Worm (Caenorhabditis elegans) whole organism, L4 larva: ENCODE measurements around the gene C25A11.2.

Experiments used
- F44E2.7 ChIP-seq: fragments of 200-800 bp; sonication (Bioruptor generic); IDR thresholded peaks from 2 replicates; pipeline ENCODE4 v2.1.2; 2022; ENCODE audit warnings: missing genetic modification characterization, missing compliant biosample characterization
- R02D3.7 ChIP-seq: fragments of 150-350 bp; sonication (generic microtip); optimal IDR thresholded peaks from 3 replicates; lab custom pipeline; 2014; ENCODE audit warnings: missing biosample characterization, missing genetic modification characterization
- T20F7.1 ChIP-seq: fragments of 200-800 bp; sonication (Bioruptor generic); optimal IDR thresholded peaks from 2 replicates; lab custom pipeline; 2018; ENCODE audit warnings: mild to moderate bottlenecking, missing genetic modification characterization, missing compliant biosample characterization
- T26A8.4 ChIP-seq: fragments of 200-800 bp; sonication (Bioruptor generic); IDR thresholded peaks from 2 replicates; pipeline ENCODE4 v1.3.6; 2022; ENCODE audit warnings: missing genetic modification characterization, missing compliant biosample characterization
- Y5F2A.4 ChIP-seq: fragments of 200-800 bp; sonication (Bioruptor generic); optimal IDR thresholded peaks from 2 replicates; lab custom pipeline; 2018; ENCODE audit warnings: mild to moderate bottlenecking, missing genetic modification characterization, missing compliant biosample characterization
- aha-1 ChIP-seq: fragments of 150-350 bp; peaks from one replicate; lab custom pipeline; 2014; ENCODE audit warnings: missing biosample characterization, missing genetic modification characterization
- ceh-20 ChIP-seq: fragments of 200-800 bp; sonication (Bioruptor generic); IDR thresholded peaks from 2 replicates; pipeline ENCODE4 v1.3.6; 2022; ENCODE audit warnings: missing genetic modification reagents, missing genetic modification characterization, missing compliant biosample characterization
- ceh-28 ChIP-seq: fragments of 150-350 bp; optimal IDR thresholded peaks from 2 replicates; lab custom pipeline; 2014; ENCODE audit warnings: missing biosample characterization, missing genetic modification reagents, missing genetic modification characterization
- ceh-32 ChIP-seq: sonication (generic microtip); optimal IDR thresholded peaks from 2 replicates; lab custom pipeline; 2016; ENCODE audit warnings: mild to moderate bottlenecking, missing genetic modification characterization, missing compliant biosample characterization; ENCODE audit not compliant: poor library complexity
- ceh-82 ChIP-seq: sonication (generic microtip); optimal IDR thresholded peaks from 2 replicates; lab custom pipeline; 2017; ENCODE audit warnings: missing biosample characterization, missing genetic modification characterization
- ces-1 ChIP-seq: fragments of 150-350 bp; sonication (generic microtip); optimal IDR thresholded peaks from 4 replicates; lab custom pipeline; 2014; ENCODE audit warnings: missing biosample characterization, missing genetic modification reagents, missing genetic modification characterization
- ctbp-1 ChIP-seq: fragments of 200-800 bp; sonication (Bioruptor generic); IDR thresholded peaks from 2 replicates; pipeline ENCODE4 v1.3.6; 2022; ENCODE audit warnings: missing genetic modification reagents, missing genetic modification characterization, missing compliant biosample characterization
- daf-16 ChIP-seq, 3 experiments: sonication (generic microtip); optimal IDR thresholded peaks; 2 replicates each; lab custom pipeline; 2016 to 2017; ENCODE audit warnings: missing genetic modification characterization in 3 of 3, missing genetic modification reagents in 3 of 3, mild to moderate bottlenecking in 2 of 3, missing compliant biosample characterization in 2 of 3, missing biosample characterization in 1 of 3, moderate library complexity in 1 of 3
- dpl-1 ChIP-seq: fragments of 150-350 bp; optimal IDR thresholded peaks from 2 replicates; lab custom pipeline; 2014; ENCODE audit warnings: missing biosample characterization, missing genetic modification reagents, missing genetic modification characterization
- duxl-1 ChIP-seq: sonication (generic microtip); optimal IDR thresholded peaks from 2 replicates; lab custom pipeline; 2016; ENCODE audit warnings: mild to moderate bottlenecking, missing genetic modification characterization, moderate library complexity, missing compliant biosample characterization; ENCODE audit not compliant: poor library complexity
- egl-27 ChIP-seq: sonication (generic microtip); optimal IDR thresholded peaks from 3 replicates; lab custom pipeline; 2017; ENCODE audit warnings: missing biosample characterization, missing genetic modification reagents, missing genetic modification characterization
- fkh-10 ChIP-seq: fragments of 150-350 bp; optimal IDR thresholded peaks from 2 replicates; lab custom pipeline; 2014; ENCODE audit warnings: missing biosample characterization, missing genetic modification reagents, missing genetic modification characterization
- gei-8 ChIP-seq: fragments of 200-800 bp; sonication (Bioruptor generic); optimal IDR thresholded peaks from 2 replicates; lab custom pipeline; 2018; ENCODE audit warnings: mild to moderate bottlenecking, missing genetic modification characterization, missing compliant biosample characterization
- hlh-30 ChIP-seq: sonication (generic microtip); optimal IDR thresholded peaks from 2 replicates; lab custom pipeline; 2017; ENCODE audit warnings: antibody characterized with exemption, mild to moderate bottlenecking, missing genetic modification characterization, missing compliant biosample characterization; ENCODE audit not compliant: insufficient read depth
- lin-1 ChIP-seq: fragments of 200-800 bp; sonication (Bioruptor generic); IDR thresholded peaks from 2 replicates; pipeline ENCODE4 v1.3.6; 2022; ENCODE audit warnings: missing genetic modification reagents, missing genetic modification characterization, missing compliant biosample characterization
- lin-13 ChIP-seq: fragments of 150-350 bp; optimal IDR thresholded peaks from 2 replicates; lab custom pipeline; 2014; ENCODE audit warnings: missing biosample characterization, missing genetic modification reagents, missing genetic modification characterization
- lin-38 ChIP-seq: fragments of 200-800 bp; sonication (Bioruptor generic); IDR thresholded peaks from 2 replicates; pipeline ENCODE4 v1.3.6; 2022; ENCODE audit warnings: missing genetic modification reagents, missing genetic modification characterization, missing compliant biosample characterization
- mdl-1 ChIP-seq, 2 experiments: fragments of 150-350 bp in 1 of 2; sonication (generic microtip) in 1 of 2; optimal IDR thresholded peaks; 2 replicates each; lab custom pipeline; 2014 to 2017; ENCODE audit warnings: missing biosample characterization in 2 of 2, missing genetic modification characterization in 2 of 2
- mdt-29 ChIP-seq: fragments of 200-800 bp; sonication (Bioruptor generic); IDR thresholded peaks from 2 replicates; pipeline ENCODE4 v1.3.6; 2022; ENCODE audit warnings: missing genetic modification reagents, missing genetic modification characterization, missing compliant biosample characterization
- nhr-102 ChIP-seq: sonication (generic microtip); optimal IDR thresholded peaks from 2 replicates; lab custom pipeline; 2016; ENCODE audit warnings: mild to moderate bottlenecking, missing genetic modification characterization, moderate library complexity, missing compliant biosample characterization
- nhr-11 ChIP-seq: fragments of 150-350 bp; optimal IDR thresholded peaks from 2 replicates; lab custom pipeline; 2014; ENCODE audit warnings: missing biosample characterization, missing genetic modification characterization
- nhr-111 ChIP-seq: fragments of 200-800 bp; sonication (Bioruptor generic); optimal IDR thresholded peaks from 2 replicates; lab custom pipeline; 2018; ENCODE audit warnings: mild to moderate bottlenecking, missing genetic modification characterization, missing compliant biosample characterization
- nhr-28 ChIP-seq: fragments of 150-350 bp; optimal IDR thresholded peaks from 2 replicates; lab custom pipeline; 2014; ENCODE audit warnings: missing biosample characterization, missing genetic modification characterization
- nhr-76 ChIP-seq: fragments of 150-350 bp; optimal IDR thresholded peaks from 2 replicates; lab custom pipeline; 2014; ENCODE audit warnings: missing biosample characterization, missing genetic modification characterization
- nhr-77 ChIP-seq: fragments of 150-350 bp; optimal IDR thresholded peaks from 2 replicates; lab custom pipeline; 2014; ENCODE audit warnings: missing biosample characterization, missing genetic modification characterization
- pha-4 ChIP-seq, 2 experiments: fragments of 150-350 bp in 1 of 2; fragments of 200-800 bp in 1 of 2; sonication (Bioruptor generic) in 1 of 2; IDR thresholded peaks in 1 of 2; optimal IDR thresholded peaks in 1 of 2; 2 replicates each; pipeline versions ENCODE4 v1.3.6 to Lab custom; 2014 to 2022; ENCODE audit warnings: missing genetic modification characterization in 2 of 2, missing genetic modification reagents in 2 of 2, missing biosample characterization in 1 of 2, missing compliant biosample characterization in 1 of 2
- pqm-1 ChIP-seq: sonication (generic microtip); optimal IDR thresholded peaks from 2 replicates; lab custom pipeline; 2017; ENCODE audit warnings: missing biosample characterization, missing genetic modification characterization
- sdz-12 ChIP-seq: fragments of 200-800 bp; sonication (Bioruptor generic); optimal IDR thresholded peaks from 2 replicates; lab custom pipeline; 2018; ENCODE audit warnings: mild to moderate bottlenecking, missing genetic modification characterization, missing compliant biosample characterization
- snpc-1.2 ChIP-seq: fragments of 200-800 bp; sonication (Bioruptor generic); IDR thresholded peaks from 2 replicates; pipeline ENCODE4 v1.3.6; 2022; ENCODE audit warnings: missing genetic modification reagents, missing genetic modification characterization, missing compliant biosample characterization
- snpc-4 ChIP-seq: fragments of 150-350 bp; optimal IDR thresholded peaks from 2 replicates; lab custom pipeline; 2014; ENCODE audit warnings: missing biosample characterization, missing genetic modification characterization
- spr-1 ChIP-seq: sonication (generic microtip); optimal IDR thresholded peaks from 2 replicates; lab custom pipeline; 2016; ENCODE audit warnings: mild to moderate bottlenecking, missing genetic modification characterization, missing compliant biosample characterization
- tag-97 ChIP-seq: fragments of 200-800 bp; sonication (Bioruptor generic); IDR thresholded peaks from 2 replicates; pipeline ENCODE4 v1.3.6; 2022; ENCODE audit warnings: missing genetic modification characterization, missing compliant biosample characterization
- tra-1 ChIP-seq: fragments of 200-800 bp; sonication (Bioruptor generic); IDR thresholded peaks from 2 replicates; pipeline ENCODE4 v1.3.6; 2022; ENCODE audit warnings: missing genetic modification reagents, missing genetic modification characterization, missing compliant biosample characterization
- unc-130 ChIP-seq: sonication (generic microtip); optimal IDR thresholded peaks from 2 replicates; lab custom pipeline; 2016; ENCODE audit warnings: missing genetic modification reagents, missing genetic modification characterization, missing compliant biosample characterization
- unc-39 ChIP-seq: sonication (generic microtip); optimal IDR thresholded peaks from 2 replicates; lab custom pipeline; 2017; ENCODE audit warnings: missing biosample characterization, missing genetic modification characterization
- zag-1 ChIP-seq: fragments of 150-350 bp; optimal IDR thresholded peaks from 2 replicates; lab custom pipeline; 2014; ENCODE audit warnings: missing biosample characterization, missing genetic modification characterization

Gene C25A11.2

DNA sequence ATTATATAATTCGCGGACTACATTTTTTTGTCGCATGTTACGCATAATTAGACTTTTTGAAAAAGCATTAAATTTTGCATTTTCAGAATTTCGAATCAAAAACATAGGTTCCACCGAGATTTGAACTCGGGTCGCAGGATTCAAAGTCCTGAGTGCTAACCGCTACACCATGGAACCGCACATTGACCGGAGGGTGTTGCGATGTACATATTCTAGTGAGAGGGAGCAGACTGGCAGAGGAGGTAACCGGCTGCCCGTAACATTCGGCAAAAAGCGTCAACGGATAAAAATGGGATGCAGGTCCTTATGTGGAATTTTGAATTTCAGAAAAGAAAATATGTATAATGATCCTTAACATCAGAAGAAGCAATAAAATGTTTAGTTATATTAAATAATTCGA, 35.7 kb upstream of the C25A11.2 start (continued):
- TF ChIP-seq nhr-111 (GFP tag; lab: Kevin White, UChicago) = peak; percentile 18
- TF ChIP-seq T20F7.1 (GFP tag; lab: Kevin White, UChicago) = no peak
- TF ChIP-seq ceh-28 = no peak
- TF ChIP-seq ces-1 = no peak
- no peak for TF ChIP-seq T26A8.4
- TF ChIP-seq F44E2.7 (GFP tag; lab: Robert Waterston, UW) = 0 out of 2 replicates have a peak, but pooled peaks have one; percentile 51
- TF ChIP-seq tra-1 (GFP tag; lab: Robert Waterston, UW) = no peak
- TF ChIP-seq nhr-102 (tag; lab: Kevin White, UChicago) = no peak
- TF ChIP-seq daf-16 (GFP tag; optimal IDR thresholded peaks at IDR 0.05; lab: Kevin White, UChicago) = peak in 1 of 2 experiments; percentile 79
- peak; percentile 44 for TF ChIP-seq daf-16 (tag; optimal IDR thresholded peaks at IDR 0.05; lab: Kevin White, UChicago)
- TF ChIP-seq lin-38 (GFP tag; lab: Robert Waterston, UW) = no peak; the same call in 1 of the 2 replicates
- peak; percentile 53 for TF ChIP-seq duxl-1 (tag; lab: Kevin White, UChicago)
- no peak for TF ChIP-seq mdt-29 (GFP tag; lab: Robert Waterston, UW)
- TF ChIP-seq hlh-30 (tag; lab: Kevin White, UChicago) = peak; percentile 28
- TF ChIP-seq snpc-1.2 (GFP tag; lab: Robert Waterston, UW) = no peak; the same call in 1 of the 2 replicates
- TF ChIP-seq ceh-20 (GFP tag; lab: Robert Waterston, UW) = 0 out of 2 replicates have a peak, but pooled peaks have one; percentile 43
- no peak for TF ChIP-seq gei-8 (GFP tag; lab: Kevin White, UChicago)
- TF ChIP-seq lin-13 (GFP tag; lab: Kevin White, UChicago) = peak; percentile 43
- no peak for TF ChIP-seq sdz-12
- no peak for TF ChIP-seq zag-1 (tag; lab: Kevin White, UChicago)
- TF ChIP-seq dpl-1 (GFP tag; lab: Kevin White, UChicago) = no peak
- TF ChIP-seq lin-1 (GFP tag; lab: Robert Waterston, UW) = no peak
- peak; percentile 30 for TF ChIP-seq Y5F2A.4 (GFP tag; lab: Kevin White, UChicago)
- no peak; the same call in 1 of the 2 replicates for TF ChIP-seq ctbp-1 (GFP tag; lab: Robert Waterston, UW)
- no peak for TF ChIP-seq egl-27 (tag; lab: Kevin White, UChicago)
- TF ChIP-seq nhr-11 (tag; lab: Kevin White, UChicago) = no peak
- no peak for TF ChIP-seq mdl-1 (tag; optimal IDR thresholded peaks at IDR 0.05; lab: Kevin White, UChicago)
- no peak for TF ChIP-seq nhr-77 (tag; lab: Kevin White, UChicago)
- peak; percentile 97 for TF ChIP-seq aha-1 (tag; lab: Kevin White, UChicago)
- no peak for TF ChIP-seq unc-39 (tag; lab: Kevin White, UChicago)
- no peak for TF ChIP-seq R02D3.7 (tag; lab: Kevin White, UChicago)
- no peak for TF ChIP-seq ceh-82 (tag; lab: Kevin White, UChicago)
- TF ChIP-seq pha-4 (GFP tag; IDR thresholded peaks at IDR 0.05; lab: Robert Waterston, UW) = peak; percentile 70; the same call in 1 of the 2 replicates
- TF ChIP-seq pha-4 (tag; optimal IDR thresholded peaks at IDR 0.05; lab: Kevin White, UChicago) = no peak
- TF ChIP-seq spr-1 = peak; percentile 48
- TF ChIP-seq nhr-76 (tag; lab: Kevin White, UChicago) = no peak

- TF ChIP-seq unc-130 (GFP tag; lab: Kevin White, UChicago) (no peak), daf-16 (GFP tag; optimal IDR thresholded peaks at IDR 0.05; lab: Kevin White, UChicago) (no peak), daf-16 (tag; optimal IDR thresholded peaks at IDR 0.05; lab: Kevin White, UChicago) (peak; percentile 28), tag-97 (GFP tag; lab: Robert Waterston, UW) (no peak), snpc-4 (no peak), fkh-10 (GFP tag; lab: Kevin White, UChicago) (no peak), ceh-32 (tag; lab: Kevin White, UChicago) (no peak), nhr-28 (peak; percentile 31), pqm-1 (tag; lab: Kevin White, UChicago) (peak; percentile 54)
Measured at ce11 chrX:9081212-9081611, 32.7 kb upstream of the C25A11.2 start.
